Fruit fly (Drosophila melanogaster) whole organism, embryonic: Measurements from ENCODE around the gene CG43796.

ENCODE experiments used
- Ada2b ChIP-seq: fragments of 200-800 bp; sonication (Bioruptor generic); IDR thresholded peaks from 2 replicates; pipeline ENCODE4 v1.3.6; 2022; ENCODE audit warnings: missing biosample characterization, missing genetic modification characterization
- CG11456 ChIP-seq: fragments of 200-800 bp; sonication (Bioruptor generic); IDR thresholded peaks from 3 replicates; pipeline ENCODE4 v1.3.6; 2022; ENCODE audit warnings: missing biosample characterization, missing genetic modification characterization
- CG12155 ChIP-seq: fragments of 200-800 bp; sonication (Bioruptor generic); optimal IDR thresholded peaks from 3 replicates; lab custom pipeline; 2016; ENCODE audit warnings: missing biosample characterization, missing genetic modification characterization
- CG13894 ChIP-seq: fragments of 200-800 bp; sonication (Bioruptor generic); optimal IDR thresholded peaks from 3 replicates; lab custom pipeline; 2018; ENCODE audit warnings: missing biosample characterization, mild to moderate bottlenecking, missing genetic modification characterization, moderate library complexity
- CG16813 ChIP-seq: fragments of 200-800 bp; sonication (Bioruptor generic); IDR thresholded peaks from 3 replicates; pipeline ENCODE4 v1.3.6; 2022; ENCODE audit warnings: missing biosample characterization, missing genetic modification characterization; ENCODE audit not compliant: partially characterized antibody
- CG18262 ChIP-seq: fragments of 200-800 bp; optimal IDR thresholded peaks from 3 replicates; lab custom pipeline; 2019; ENCODE audit warnings: missing biosample characterization, mild to moderate bottlenecking, missing genetic modification characterization, moderate library complexity
- CG30020 ChIP-seq: fragments of 200-800 bp; optimal IDR thresholded peaks from 2 replicates; lab custom pipeline; 2019; ENCODE audit warnings: missing biosample characterization, mild to moderate bottlenecking, missing genetic modification characterization, moderate library complexity
- CG42726 ChIP-seq: fragments of 200-800 bp; sonication (Bioruptor generic); IDR thresholded peaks from 2 replicates; pipeline ENCODE4 v1.3.6; 2022; ENCODE audit warnings: missing biosample characterization, missing genetic modification characterization; ENCODE audit not compliant: partially characterized antibody
- CG4854 ChIP-seq: fragments of 200-800 bp; sonication (Bioruptor generic); optimal IDR thresholded peaks from 2 replicates; lab custom pipeline; 2016; ENCODE audit warnings: missing biosample characterization, missing genetic modification characterization, inconsistent platforms
- CG5180 ChIP-seq: fragments of 200-800 bp; sonication (Bioruptor generic); optimal IDR thresholded peaks from 3 replicates; lab custom pipeline; 2017; ENCODE audit warnings: missing biosample characterization, missing genetic modification characterization, mild to moderate bottlenecking, moderate library complexity, missing genetic modification reagents
- CG5953 ChIP-seq: fragments of 200-800 bp; sonication (Bioruptor generic); IDR thresholded peaks from 2 replicates; pipeline ENCODE4 v1.3.6; 2022; ENCODE audit warnings: missing biosample characterization, missing genetic modification characterization
- CG6254 ChIP-seq: fragments of 200-800 bp; sonication (Bioruptor generic); optimal IDR thresholded peaks from 3 replicates; lab custom pipeline; 2017; ENCODE audit warnings: mild to moderate bottlenecking, missing biosample characterization, missing genetic modification reagents, missing genetic modification characterization
- CG7928 ChIP-seq: fragments of 200-800 bp; sonication (Bioruptor generic); optimal IDR thresholded peaks from 2 replicates; lab custom pipeline; 2017; ENCODE audit warnings: missing biosample characterization, mild to moderate bottlenecking, missing genetic modification characterization
- CG8359 ChIP-seq: fragments of 200-800 bp; sonication (Bioruptor generic); optimal IDR thresholded peaks from 2 replicates; lab custom pipeline; 2017; ENCODE audit warnings: missing biosample characterization, mild to moderate bottlenecking, missing genetic modification characterization, borderline replicate concordance
- CG8924 ChIP-seq: fragments of 200-800 bp; optimal IDR thresholded peaks from 3 replicates; lab custom pipeline; 2019; ENCODE audit warnings: missing biosample characterization, mild to moderate bottlenecking, missing genetic modification characterization, moderate library complexity
- CG9932 ChIP-seq: fragments of 200-800 bp; sonication (Bioruptor generic); IDR thresholded peaks from 2 replicates; pipeline ENCODE4 v1.3.6; 2022; ENCODE audit warnings: missing biosample characterization, missing genetic modification characterization
- Deaf1 ChIP-seq: fragments of 200-800 bp; optimal IDR thresholded peaks from 3 replicates; lab custom pipeline; 2019; ENCODE audit warnings: missing biosample characterization, mild to moderate bottlenecking, missing genetic modification characterization, moderate library complexity
- Dek ChIP-seq: fragments of 200-800 bp; sonication (Bioruptor generic); optimal IDR thresholded peaks from 3 replicates; lab custom pipeline; 2019; ENCODE audit warnings: missing biosample characterization, mild to moderate bottlenecking, missing genetic modification characterization, moderate library complexity
- Dref ChIP-seq: fragments of 200-800 bp; sonication (Bioruptor generic); IDR thresholded peaks from 2 replicates; pipeline ENCODE4 v1.3.6; 2022; ENCODE audit warnings: missing biosample characterization, missing genetic modification characterization
- HLH3B ChIP-seq: fragments of 200-800 bp; sonication (Bioruptor generic); IDR thresholded peaks from 2 replicates; pipeline ENCODE4 v1.3.6; 2022; ENCODE audit warnings: missing biosample characterization, missing genetic modification characterization
- HmgZ ChIP-seq: fragments of 200-800 bp; sonication (Bioruptor generic); optimal IDR thresholded peaks from 2 replicates; lab custom pipeline; 2018; ENCODE audit warnings: missing biosample characterization, mild to moderate bottlenecking, missing genetic modification characterization
- Hr3 ChIP-seq: fragments of 200-800 bp; sonication (Bioruptor generic); optimal IDR thresholded peaks from 3 replicates; lab custom pipeline; 2016; ENCODE audit warnings: missing biosample characterization, missing genetic modification characterization
- Hsf ChIP-seq: fragments of 200-800 bp; sonication (Bioruptor generic); optimal IDR thresholded peaks from 3 replicates; lab custom pipeline; 2016; ENCODE audit warnings: missing biosample characterization, missing genetic modification characterization
- Mes4 ChIP-seq: fragments of 200-800 bp; sonication (Bioruptor generic); optimal IDR thresholded peaks from 2 replicates; lab custom pipeline; 2016; ENCODE audit warnings: missing biosample characterization, missing genetic modification characterization
- Mrtf ChIP-seq: fragments of 200-800 bp; sonication (Bioruptor generic); IDR thresholded peaks from 3 replicates; pipeline ENCODE4 v1.3.6; 2022; ENCODE audit warnings: missing biosample characterization, missing genetic modification characterization
- Rfx ChIP-seq: fragments of 200-800 bp; sonication (Bioruptor generic); IDR thresholded peaks from 2 replicates; pipeline ENCODE4 v1.3.6; 2022; ENCODE audit warnings: missing biosample characterization, missing genetic modification characterization
- Six4 ChIP-seq: fragments of 200-800 bp; sonication (Bioruptor generic); optimal IDR thresholded peaks from 2 replicates; lab custom pipeline; 2016; ENCODE audit warnings: missing biosample characterization, missing genetic modification characterization
- Sry-β ChIP-seq: fragments of 200-800 bp; sonication (Bioruptor generic); optimal IDR thresholded peaks from 2 replicates; lab custom pipeline; 2018; ENCODE audit warnings: missing biosample characterization, mild to moderate bottlenecking, missing genetic modification characterization, moderate library complexity
- al ChIP-seq: fragments of 200-800 bp; sonication (Bioruptor generic); IDR thresholded peaks from 2 replicates; pipeline ENCODE4 v1.3.6; 2022; ENCODE audit warnings: missing biosample characterization, missing genetic modification characterization
- bbx ChIP-seq: fragments of 200-800 bp; sonication (Bioruptor generic); IDR thresholded peaks from 2 replicates; pipeline ENCODE4 v1.3.6; 2022; ENCODE audit warnings: missing biosample characterization, missing genetic modification characterization; ENCODE audit not compliant: partially characterized antibody
- chinmo ChIP-seq: fragments of 200-800 bp; sonication (Bioruptor generic); IDR thresholded peaks from 4 replicates; pipeline ENCODE4 v1.3.6; 2022; ENCODE audit warnings: missing biosample characterization, missing genetic modification characterization; ENCODE audit not compliant: partially characterized antibody
- cwo ChIP-seq: fragments of 200-800 bp; sonication (Bioruptor generic); optimal IDR thresholded peaks from 3 replicates; lab custom pipeline; 2017; ENCODE audit warnings: missing biosample characterization, missing genetic modification characterization, mild to moderate bottlenecking, moderate library complexity, missing genetic modification reagents
- gro ChIP-seq: fragments of 200-800 bp; sonication (Bioruptor generic); optimal IDR thresholded peaks from 2 replicates; lab custom pipeline; 2016; ENCODE audit warnings: missing biosample characterization, missing genetic modification characterization
- gsb ChIP-seq: fragments of 200-800 bp; sonication (Bioruptor generic); IDR thresholded peaks from 2 replicates; pipeline ENCODE4 v1.3.6; 2022; ENCODE audit warnings: missing biosample characterization, missing genetic modification characterization
- jumu ChIP-seq: fragments of 200-800 bp; sonication (Bioruptor generic); optimal IDR thresholded peaks from 3 replicates; lab custom pipeline; 2016; ENCODE audit warnings: missing biosample characterization, missing genetic modification characterization
- lilli ChIP-seq: fragments of 200-800 bp; sonication (Bioruptor generic); optimal IDR thresholded peaks from 3 replicates; lab custom pipeline; 2016; ENCODE audit warnings: missing biosample characterization, missing genetic modification characterization
- maf-S ChIP-seq: fragments of 200-800 bp; sonication (Bioruptor generic); optimal IDR thresholded peaks from 2 replicates; lab custom pipeline; 2016; ENCODE audit warnings: missing biosample characterization, missing genetic modification characterization
- nerfin-1 ChIP-seq: fragments of 200-800 bp; sonication (Bioruptor generic); optimal IDR thresholded peaks from 3 replicates; lab custom pipeline; 2019; ENCODE audit warnings: missing biosample characterization, mild to moderate bottlenecking, missing genetic modification characterization, moderate library complexity
- nerfin-2 ChIP-seq: fragments of 200-800 bp; sonication (Bioruptor generic); IDR thresholded peaks from 2 replicates; pipeline ENCODE4 v1.3.6; 2022; ENCODE audit warnings: missing biosample characterization, missing genetic modification characterization; ENCODE audit not compliant: partially characterized antibody
- nmo ChIP-seq: fragments of 200-800 bp; sonication (Bioruptor generic); optimal IDR thresholded peaks from 2 replicates; lab custom pipeline; 2018; ENCODE audit warnings: missing biosample characterization, mild to moderate bottlenecking, missing genetic modification characterization, moderate library complexity
- prd ChIP-seq, 3 experiments: fragments of >200 bp in 2 of 3; fragments of 200-800 bp in 1 of 3; sonication (Bioruptor generic) in 1 of 3; optimal IDR thresholded peaks in 2 of 3; IDR thresholded peaks in 1 of 3; 2 replicates in 2 of 3; 3 replicates in 1 of 3; pipeline versions ENCODE4 v1.3.6 to Lab custom; 2017 to 2022; ENCODE audit warnings: missing biosample characterization in 1 of 3, missing genetic modification characterization in 1 of 3
- pum ChIP-seq: fragments of 200-800 bp; sonication (Bioruptor generic); optimal IDR thresholded peaks from 2 replicates; lab custom pipeline; 2016; ENCODE audit warnings: missing biosample characterization, missing genetic modification characterization
- scrt ChIP-seq: fragments of 200-800 bp; sonication (Bioruptor generic); optimal IDR thresholded peaks from 2 replicates; lab custom pipeline; 2018; ENCODE audit warnings: missing biosample characterization, mild to moderate bottlenecking, missing genetic modification characterization, moderate library complexity
- sens ChIP-seq: fragments of 200-800 bp; sonication (Bioruptor generic); peaks from one replicate; lab custom pipeline; 2016; ENCODE audit warnings: missing biosample characterization, missing genetic modification characterization
- seq ChIP-seq: fragments of 200-800 bp; sonication (Bioruptor generic); IDR thresholded peaks from 2 replicates; pipeline ENCODE4 v1.3.6; 2022; ENCODE audit warnings: missing biosample characterization, missing genetic modification characterization
- slbo ChIP-seq: fragments of 200-800 bp; sonication (Bioruptor generic); IDR thresholded peaks from 2 replicates; pipeline ENCODE4 v1.3.6; 2022; ENCODE audit warnings: missing biosample characterization, missing genetic modification characterization

CG43796 gene

dm6 chr2L:8496269-8496668, 14.1 kb downstream of the CG43796 start, which contains the start of gene Bace (continued):
- TF ChIP-seq CG8359 (GFP tag; lab: Kevin White, UChicago) (no peak), CG5180 (GFP tag; lab: Kevin White, UChicago) (no peak)

dm6 chr2L:8506729-8507128, 24.6 kb downstream of the CG43796 start, which contains the start of gene Dh31:
TSS of gene Dh31 (minus strand) at chr2L:8506845.
- TF ChIP-seq Rfx (GFP tag; lab: Robert Waterston, UW) (peak; percentile 15; the same call in 1 of the 2 replicates), bbx (GFP tag; lab: Robert Waterston, UW) (no peak), slbo (GFP tag; lab: Robert Waterston, UW) (0 out of 2 replicates have a peak, but pooled peaks have one; percentile 7), scrt (GFP tag; lab: Kevin White, UChicago) (peak; percentile 73), CG11456 (0 out of 3 replicates have a peak, but pooled peaks have one; percentile 10), CG5953 (GFP tag; lab: Robert Waterston, UW) (0 out of 2 replicates have a peak, but pooled peaks have one; percentile 19), CG13894 (tag; lab: Kevin White, UChicago) (peak; percentile 27), Deaf1 (peak; percentile 91), CG9932 (GFP tag; lab: Robert Waterston, UW) (no peak), Dref (GFP tag; lab: Robert Waterston, UW) (0 out of 2 replicates have a peak, but pooled peaks have one; percentile 22), Ada2b (GFP tag; lab: Robert Waterston, UW) (no peak), Sry-β (GFP tag; lab: Kevin White, UChicago) (no peak), gro (GFP tag; lab: Kevin White, UChicago) (no peak)

dm6 chr2L:8511723-8512122, 29.5 kb downstream of the CG43796 start, which contains the start of gene CG13096:
TSS of gene CG13096 (minus strand) at chr2L:8511866.
- TF ChIP-seq bbx (GFP tag; lab: Robert Waterston, UW) (peak; percentile 99), chinmo (GFP tag; lab: Robert Waterston, UW) (peak; percentile 99), CG16813 (GFP tag; lab: Robert Waterston, UW) (peak; percentile 98), CG12155 (GFP tag; lab: Kevin White, UChicago) (peak; percentile 21), CG7928 (GFP tag; lab: Kevin White, UChicago) (peak; percentile 81), jumu (GFP tag; lab: Kevin White, UChicago) (peak; percentile 14), CG30020 (tag; lab: Kevin White, UChicago) (peak; percentile 38), lilli (GFP tag; lab: Kevin White, UChicago) (peak; percentile 47), Hsf (peak; percentile 11), HmgZ (tag; lab: Kevin White, UChicago) (peak; percentile 86), seq (GFP tag; lab: Robert Waterston, UW) (no peak), Mrtf (GFP tag; lab: Robert Waterston, UW) (no peak), al (peak; percentile 17; the same call in 1 of the 2 replicates), sens (GFP tag; lab: Kevin White, UChicago) (peak; percentile 48), Dek (peak; percentile 52), cwo (peak; percentile 97), CG4854 (peak; percentile 25), Mes4 (GFP tag; lab: Kevin White, UChicago) (peak; percentile 30), gsb (GFP tag; lab: Robert Waterston, UW) (no peak), CG42726 (GFP tag; lab: Robert Waterston, UW) (peak; percentile 98), prd (optimal IDR thresholded peaks at IDR 0.05; lab: Kevin White, UChicago) (no peak), prd (GFP tag; IDR thresholded peaks at IDR 0.05; lab: Robert Waterston, UW) (no peak; the same call in 2 of the 3 replicates), pum (no peak), CG6254 (GFP tag; lab: Kevin White, UChicago) (no peak), CG8924 (tag; lab: Kevin White, UChicago) (peak; percentile 6), maf-S (GFP tag; lab: Kevin White, UChicago) (peak; percentile 6), nmo (GFP tag; lab: Kevin White, UChicago) (peak; percentile 71), Hr3 (GFP tag; lab: Kevin White, UChicago) (peak; percentile 3), Six4 (GFP tag; lab: Kevin White, UChicago) (no peak), HLH3B (GFP tag; lab: Robert Waterston, UW) (no peak), nerfin-2 (GFP tag; lab: Robert Waterston, UW) (peak; percentile 97), nerfin-1 (tag; lab: Kevin White, UChicago) (peak; percentile 22), CG18262 (tag; lab: Kevin White, UChicago) (peak; percentile 12)
